Worm (Caenorhabditis elegans) whole organism, L1 larva: ENCODE results near the gene hdl-1.

Experiments used
- C04F5.9 ChIP-seq: sonication (generic microtip); optimal IDR thresholded peaks from 2 replicates; lab custom pipeline; 2016; ENCODE audit warnings: missing genetic modification characterization, missing compliant biosample characterization
- C16A3.4 ChIP-seq: fragments of 150-350 bp; optimal IDR thresholded peaks from 2 replicates; lab custom pipeline; 2014; ENCODE audit warnings: missing biosample characterization, missing genetic modification characterization
- C34B4.2 ChIP-seq: sonication (generic microtip); optimal IDR thresholded peaks from 2 replicates; lab custom pipeline; 2017; ENCODE audit warnings: mild to moderate bottlenecking, missing genetic modification characterization, missing compliant biosample characterization
- alr-1 ChIP-seq: fragments of 200-800 bp; sonication (Bioruptor generic); optimal IDR thresholded peaks from 2 replicates; lab custom pipeline; 2018; ENCODE audit warnings: borderline replicate concordance, mild to moderate bottlenecking, missing genetic modification characterization, missing compliant biosample characterization
- blmp-1 ChIP-seq: fragments of 150-350 bp; optimal IDR thresholded peaks from 2 replicates; lab custom pipeline; 2014; ENCODE audit warnings: missing biosample characterization, missing genetic modification characterization
- ceh-8 ChIP-seq: fragments of 200-800 bp; sonication (Bioruptor generic); optimal IDR thresholded peaks from 2 replicates; lab custom pipeline; 2018; ENCODE audit warnings: mild to moderate bottlenecking, missing genetic modification characterization, moderate library complexity, missing compliant biosample characterization
- ceh-82 ChIP-seq, 3 experiments: fragments of 150-350 bp in 1 of 3; sonication (generic microtip) in 2 of 3; optimal IDR thresholded peaks; 2 replicates each; lab custom pipeline; 2014 to 2017; ENCODE audit warnings: missing biosample characterization in 3 of 3, missing genetic modification characterization in 3 of 3
- ceh-90 ChIP-seq: sonication (generic microtip); optimal IDR thresholded peaks from 2 replicates; lab custom pipeline; 2016; ENCODE audit warnings: missing genetic modification characterization, missing compliant biosample characterization
- efl-3 ChIP-seq: fragments of 200-800 bp; sonication (Bioruptor generic); optimal IDR thresholded peaks from 2 replicates; lab custom pipeline; 2018; ENCODE audit warnings: mild to moderate bottlenecking, missing genetic modification characterization, missing compliant biosample characterization
- egl-13 ChIP-seq: sonication (generic microtip); optimal IDR thresholded peaks from 2 replicates; lab custom pipeline; 2016; ENCODE audit warnings: missing genotype, missing genetic modification reagents, missing genetic modification characterization, missing compliant biosample characterization
- egl-27 ChIP-seq, 2 experiments: fragments of 150-350 bp in 1 of 2; sonication (generic microtip); optimal IDR thresholded peaks; 3 replicates each; lab custom pipeline; 2017 to 2018; ENCODE audit warnings: missing biosample characterization in 2 of 2, missing genetic modification characterization in 2 of 2, missing genetic modification reagents in 2 of 2
- ets-5 ChIP-seq: fragments of 200-800 bp; sonication (Bioruptor generic); IDR thresholded peaks from 2 replicates; pipeline ENCODE4 v1.3.6; 2022; ENCODE audit warnings: missing genetic modification characterization, missing compliant biosample characterization
- fkh-10 ChIP-seq: sonication (generic microtip); optimal IDR thresholded peaks from 2 replicates; lab custom pipeline; 2017; ENCODE audit warnings: missing biosample characterization, missing genetic modification reagents, missing genetic modification characterization
- fkh-4 ChIP-seq: sonication (generic microtip); optimal IDR thresholded peaks from 2 replicates; lab custom pipeline; 2016; ENCODE audit warnings: missing compliant biosample characterization, missing genetic modification characterization, borderline replicate concordance
- fkh-8 ChIP-seq: sonication (generic microtip); optimal IDR thresholded peaks from 2 replicates; lab custom pipeline; 2016; ENCODE audit warnings: mild to moderate bottlenecking, missing genetic modification characterization, missing compliant biosample characterization
- grh-1 ChIP-seq: fragments of 200-800 bp; sonication (Bioruptor generic); IDR thresholded peaks from 2 replicates; pipeline ENCODE4 v1.3.6; 2022; ENCODE audit warnings: missing genetic modification reagents, missing genetic modification characterization, missing compliant biosample characterization
- hlh-17 ChIP-seq: fragments of 200-800 bp; sonication (Bioruptor generic); optimal IDR thresholded peaks from 2 replicates; lab custom pipeline; 2018; ENCODE audit warnings: missing genetic modification characterization, mild to moderate bottlenecking, missing compliant biosample characterization, moderate library complexity, borderline replicate concordance
- hlh-4 ChIP-seq: sonication (generic microtip); optimal IDR thresholded peaks from 2 replicates; lab custom pipeline; 2016; ENCODE audit warnings: mild to moderate bottlenecking, missing genetic modification characterization, missing compliant biosample characterization
- isw-1 ChIP-seq: fragments of 200-800 bp; sonication (Bioruptor generic); IDR thresholded peaks from 2 replicates; pipeline ENCODE4 v1.3.6; 2022; ENCODE audit warnings: missing genetic modification characterization, missing compliant biosample characterization
- lin-13 ChIP-seq: fragments of 150-350 bp; optimal IDR thresholded peaks from 2 replicates; lab custom pipeline; 2014; ENCODE audit warnings: missing biosample characterization, missing genetic modification reagents, missing genetic modification characterization
- lin-14 ChIP-seq: fragments of 200-800 bp; sonication (Bioruptor generic); optimal IDR thresholded peaks from 2 replicates; lab custom pipeline; 2018; ENCODE audit warnings: mild to moderate bottlenecking, missing genetic modification characterization, moderate library complexity, missing compliant biosample characterization
- lin-15B ChIP-seq: fragments of 150-350 bp; sonication (generic microtip); optimal IDR thresholded peaks from 3 replicates; lab custom pipeline; 2014; ENCODE audit warnings: missing biosample characterization, missing genetic modification characterization
- lin-39 ChIP-seq: fragments of 150-350 bp; optimal IDR thresholded peaks from 2 replicates; lab custom pipeline; 2014; ENCODE audit warnings: missing biosample characterization, missing genetic modification reagents, missing genetic modification characterization
- lir-3 ChIP-seq: sonication (generic microtip); optimal IDR thresholded peaks from 2 replicates; lab custom pipeline; 2016; ENCODE audit warnings: mild to moderate bottlenecking, missing genetic modification characterization, moderate library complexity, missing compliant biosample characterization; ENCODE audit not compliant: poor library complexity
- nhr-11 ChIP-seq: fragments of 150-350 bp; optimal IDR thresholded peaks from 2 replicates; lab custom pipeline; 2014; ENCODE audit warnings: missing biosample characterization, missing genetic modification characterization
- nhr-12 ChIP-seq: sonication (generic microtip); optimal IDR thresholded peaks from 2 replicates; lab custom pipeline; 2017; ENCODE audit warnings: missing biosample characterization, missing genetic modification characterization
- nhr-19 ChIP-seq: fragments of 200-800 bp; sonication (Bioruptor generic); conservative IDR thresholded peaks from 2 replicates; pipeline ENCODE4 v1.3.6; 2022; ENCODE audit warnings: missing genetic modification characterization, missing compliant biosample characterization
- nhr-237 ChIP-seq: fragments of 150-350 bp; optimal IDR thresholded peaks from 2 replicates; lab custom pipeline; 2014; ENCODE audit warnings: missing biosample characterization, missing genetic modification characterization
- nhr-76 ChIP-seq: sonication (generic microtip); optimal IDR thresholded peaks from 2 replicates; lab custom pipeline; 2017; ENCODE audit warnings: missing biosample characterization, missing genetic modification characterization
- nhr-77 ChIP-seq: fragments of 150-350 bp; optimal IDR thresholded peaks from 2 replicates; lab custom pipeline; 2014; ENCODE audit warnings: missing biosample characterization, missing genetic modification characterization
- nhr-84 ChIP-seq: sonication (generic microtip); optimal IDR thresholded peaks from 2 replicates; lab custom pipeline; 2017; ENCODE audit warnings: missing biosample characterization, missing genetic modification characterization
- nhr-85 ChIP-seq: sonication (generic microtip); peaks from one replicate; lab custom pipeline; 2016; ENCODE audit warnings: missing genetic modification characterization, inconsistent platforms, missing compliant biosample characterization
- pag-3 ChIP-seq: sonication (generic microtip); optimal IDR thresholded peaks from 2 replicates; lab custom pipeline; 2017; ENCODE audit warnings: missing genetic modification characterization, mild to moderate bottlenecking, missing compliant biosample characterization, antibody characterized with exemption, borderline replicate concordance; ENCODE audit not compliant: insufficient read depth
- pax-3 ChIP-seq: fragments of 200-800 bp; sonication (Bioruptor generic); optimal IDR thresholded peaks from 2 replicates; lab custom pipeline; 2018; ENCODE audit warnings: mild to moderate bottlenecking, missing genetic modification characterization, moderate library complexity, missing compliant biosample characterization
- rnt-1 ChIP-seq: sonication (generic microtip); optimal IDR thresholded peaks from 2 replicates; lab custom pipeline; 2016; ENCODE audit warnings: mild to moderate bottlenecking, missing genetic modification characterization, moderate library complexity, missing compliant biosample characterization
- skn-1 ChIP-seq: fragments of 150-350 bp; optimal IDR thresholded peaks from 2 replicates; lab custom pipeline; 2014; ENCODE audit warnings: missing biosample characterization, missing genetic modification characterization
- snpc-4 ChIP-seq: fragments of 150-350 bp; optimal IDR thresholded peaks from 2 replicates; lab custom pipeline; 2014; ENCODE audit warnings: missing biosample characterization, missing genetic modification characterization
- snu-23 ChIP-seq: sonication (generic microtip); optimal IDR thresholded peaks from 2 replicates; lab custom pipeline; 2016; ENCODE audit warnings: missing genetic modification characterization, missing compliant biosample characterization
- sox-4 ChIP-seq: sonication (generic microtip); optimal IDR thresholded peaks from 2 replicates; lab custom pipeline; 2016; ENCODE audit warnings: missing genetic modification characterization, missing compliant biosample characterization
- swsn-7 ChIP-seq: sonication (generic microtip); optimal IDR thresholded peaks from 2 replicates; lab custom pipeline; 2016; ENCODE audit warnings: missing genetic modification characterization, missing compliant biosample characterization
- unc-62 ChIP-seq: fragments of 150-350 bp; optimal IDR thresholded peaks from 2 replicates; lab custom pipeline; 2014; ENCODE audit warnings: missing biosample characterization, missing genetic modification reagents, missing genetic modification characterization
- unc-86 ChIP-seq: sonication (generic microtip); optimal IDR thresholded peaks from 2 replicates; lab custom pipeline; 2016; ENCODE audit warnings: missing genetic modification characterization, missing compliant biosample characterization
- zip-4 ChIP-seq: fragments of 200-800 bp; sonication (Bioruptor generic); optimal IDR thresholded peaks from 2 replicates; lab custom pipeline; 2018; ENCODE audit warnings: mild to moderate bottlenecking, missing genetic modification characterization, moderate library complexity, missing compliant biosample characterization

The hdl-1 gene

DNA sequence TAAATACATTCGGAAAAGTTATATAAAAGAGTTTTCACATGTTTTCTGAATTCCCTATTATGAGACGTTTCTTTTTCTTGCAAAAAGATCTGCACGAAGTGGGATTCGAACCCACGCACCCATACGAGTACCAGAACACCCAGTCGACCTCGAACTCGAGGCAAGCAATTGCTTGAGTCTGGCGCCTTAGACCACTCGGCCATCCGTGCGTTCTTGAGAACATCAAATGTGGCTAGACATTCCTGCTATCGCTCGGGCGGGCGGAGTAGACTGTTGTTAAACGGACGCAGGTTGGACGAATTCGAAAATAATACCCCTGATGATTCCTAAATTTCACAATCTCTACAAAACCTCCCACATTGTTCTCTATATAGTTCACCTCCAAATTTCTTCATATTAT lies 21.2 kb downstream of the hdl-1 start (continued):
- TF ChIP-seq grh-1 (GFP tag; lab: Robert Waterston, UW) (peak; percentile 27; the same call in 1 of the 2 replicates), ceh-82 (tag; optimal IDR thresholded peaks at IDR 0.05; lab: Kevin White, UChicago) (peak in 2 of 3 experiments; percentile 27 to 35), zip-4 (GFP tag; lab: Kevin White, UChicago) (no peak), nhr-237 (tag; lab: Kevin White, UChicago) (no peak), fkh-4 (tag; lab: Kevin White, UChicago) (no peak), nhr-85 (tag; lab: Kevin White, UChicago) (peak; percentile 81), lin-39 (no peak), nhr-19 (GFP tag; lab: Robert Waterston, UW) (peak; percentile 63), isw-1 (GFP tag; lab: Robert Waterston, UW) (no peak), lir-3 (tag; lab: Kevin White, UChicago) (no peak), sox-4 (no peak), unc-62 (GFP tag; lab: Kevin White, UChicago) (no peak), rnt-1 (tag; lab: Kevin White, UChicago) (peak; percentile 83), nhr-12 (tag; lab: Kevin White, UChicago) (no peak), skn-1 (peak; percentile 55), snu-23 (GFP tag; lab: Kevin White, UChicago) (peak; percentile 76), ets-5 (GFP tag; lab: Robert Waterston, UW) (no peak), unc-86 (tag; lab: Kevin White, UChicago) (no peak), nhr-11 (tag; lab: Kevin White, UChicago) (no peak), C16A3.4 (tag; lab: Kevin White, UChicago) (peak; percentile 43), nhr-77 (tag; lab: Kevin White, UChicago) (peak; percentile 30), egl-13 (tag; lab: Kevin White, UChicago) (no peak), ceh-90 (no peak), efl-3 (GFP tag; lab: Kevin White, UChicago) (no peak), lin-15B (tag; lab: Kevin White, UChicago) (no peak), fkh-8 (no peak), lin-14 (peak; percentile 41), snpc-4 (tag; lab: Kevin White, UChicago) (no peak), blmp-1 (tag; lab: Kevin White, UChicago) (peak; percentile 19), swsn-7 (tag; lab: Kevin White, UChicago) (peak; percentile 29), pax-3 (no peak), nhr-76 (no peak), hlh-4 (tag; lab: Kevin White, UChicago) (no peak), pag-3 (tag; lab: Kevin White, UChicago) (no peak), nhr-84 (no peak), lin-13 (GFP tag; lab: Kevin White, UChicago) (peak; percentile 11), hlh-17 (no peak), C04F5.9 (no peak), ceh-8 (GFP tag; lab: Kevin White, UChicago) (no peak), fkh-10 (GFP tag; lab: Kevin White, UChicago) (no peak), C34B4.2 (tag; lab: Kevin White, UChicago) (no peak), alr-1 (no peak), egl-27 (tag; optimal IDR thresholded peaks at IDR 0.05; lab: Kevin White, UChicago) (no peak)
